Fruit fly (Drosophila melanogaster): ENCODE results near the gene Bug22.

- TF ChIP-seq EcR (GFP tag; optimal IDR thresholded peaks at IDR 0.05) = no peak
- TF ChIP-seq usp (GFP tag; optimal IDR thresholded peaks at IDR 0.05) = no peak
- no peak for TF ChIP-seq Dll (optimal IDR thresholded peaks at IDR 0.05)
- no peak for TF ChIP-seq psq (optimal IDR thresholded peaks at IDR 0.05)
- TF ChIP-seq CG8478 (optimal IDR thresholded peaks at IDR 0.05) = no peak
These were observed 6.6 kb upstream of the Bug22 start, which contains the start of gene STUB1 for dm6 chr2L:10437317-10437716.

Measured in whole organism.